Fruit fly (Drosophila melanogaster) whole organism: ENCODE results near the gene CG13907.

Experiments
- CG8478 ChIP-seq: fragments of >200 bp; optimal IDR thresholded peaks from 2 replicates; lab custom pipeline; 2018; ENCODE audit warnings: inconsistent platforms
- Dll ChIP-seq: fragments of >200 bp; optimal IDR thresholded peaks from 2 replicates; lab custom pipeline; 2017
- pan ChIP-seq: fragments of >200 bp; optimal IDR thresholded peaks from 2 replicates; lab custom pipeline; 2017

dm6 chr3L:872389-872972 is 9.3 kb downstream of the CG13907 start:
- TF ChIP-seq pan (lab: Kevin White, UChicago) (no peak), CG8478 (lab: Kevin White, UChicago) (no peak), Dll (no peak)
